Fruit fly (Drosophila melanogaster): ENCODE results near the gene Fatp1.

dm6 chr2L:10495495-10495894 is 21.5 kb downstream of the Fatp1 start:
- TF ChIP-seq h (optimal IDR thresholded peaks at IDR 0.05) (no peak), insv (optimal IDR thresholded peaks at IDR 0.05) (no peak)
